Worm (Caenorhabditis elegans): ENCODE results near the gene mct-5.

ce11 chrII:7146240-7146639 lies 47.8 kb upstream of the mct-5 start:
- TF ChIP-seq ztf-11 (tag; optimal IDR thresholded peaks at IDR 0.05) (no peak), lin-13 (tag; optimal IDR thresholded peaks at IDR 0.05) (no peak), sptf-1 (tag; optimal IDR thresholded peaks at IDR 0.05) (no peak), flh-1 (GFP tag; optimal IDR thresholded peaks at IDR 0.05) (no peak), nhr-237 (tag; optimal IDR thresholded peaks at IDR 0.05) (no peak), unc-39 (tag; optimal IDR thresholded peaks at IDR 0.05) (no peak), elt-3 (tag; optimal IDR thresholded peaks at IDR 0.05) (no peak), unc-62 (GFP tag; optimal IDR thresholded peaks at IDR 0.05) (no peak)
